Worm (Caenorhabditis elegans) whole organism, L4 larva: ENCODE measurements around the gene nuo-1.

Experiments used
- ceh-82 ChIP-seq: sonication (generic microtip); optimal IDR thresholded peaks from 2 replicates; lab custom pipeline; 2017; ENCODE audit warnings: missing biosample characterization, missing genetic modification characterization
- fkh-10 ChIP-seq: fragments of 150-350 bp; optimal IDR thresholded peaks from 2 replicates; lab custom pipeline; 2014; ENCODE audit warnings: missing biosample characterization, missing genetic modification reagents, missing genetic modification characterization
- lin-13 ChIP-seq: fragments of 150-350 bp; optimal IDR thresholded peaks from 2 replicates; lab custom pipeline; 2014; ENCODE audit warnings: missing biosample characterization, missing genetic modification reagents, missing genetic modification characterization
- lin-15B ChIP-seq: fragments of 150-350 bp; sonication (generic microtip); optimal IDR thresholded peaks from 3 replicates; lab custom pipeline; 2014; ENCODE audit warnings: missing biosample characterization, missing genetic modification characterization
- mes-2 ChIP-seq: sonication (generic microtip); optimal IDR thresholded peaks from 2 replicates; lab custom pipeline; 2016; ENCODE audit warnings: missing genotype, mild to moderate bottlenecking, missing genetic modification characterization, missing compliant biosample characterization; ENCODE audit not compliant: poor library complexity, severe bottlenecking
- nhr-28 ChIP-seq: fragments of 150-350 bp; optimal IDR thresholded peaks from 2 replicates; lab custom pipeline; 2014; ENCODE audit warnings: missing biosample characterization, missing genetic modification characterization
- nhr-41 ChIP-seq: fragments of 200-800 bp; sonication (Bioruptor generic); IDR thresholded peaks from 2 replicates; pipeline ENCODE4 v1.3.6; 2022; ENCODE audit warnings: missing genetic modification reagents, missing genetic modification characterization, missing compliant biosample characterization
- pha-4 ChIP-seq, 2 experiments: fragments of 150-350 bp in 1 of 2; fragments of 200-800 bp in 1 of 2; sonication (Bioruptor generic) in 1 of 2; IDR thresholded peaks in 1 of 2; optimal IDR thresholded peaks in 1 of 2; 2 replicates each; pipeline versions ENCODE4 v1.3.6 to Lab custom; 2014 to 2022; ENCODE audit warnings: missing genetic modification characterization in 2 of 2, missing genetic modification reagents in 2 of 2, missing biosample characterization in 1 of 2, missing compliant biosample characterization in 1 of 2
- pqm-1 ChIP-seq: sonication (generic microtip); optimal IDR thresholded peaks from 2 replicates; lab custom pipeline; 2017; ENCODE audit warnings: missing biosample characterization, missing genetic modification characterization

- TF ChIP-seq ceh-82 (tag; lab: Kevin White, UChicago) (no peak), mes-2 (tag; lab: Kevin White, UChicago) (no peak), lin-15B (tag; lab: Kevin White, UChicago) (no peak), nhr-28 (no peak), lin-13 (GFP tag; lab: Kevin White, UChicago) (no peak), pha-4 (GFP tag; IDR thresholded peaks at IDR 0.05; lab: Robert Waterston, UW) (no peak), pha-4 (tag; optimal IDR thresholded peaks at IDR 0.05; lab: Kevin White, UChicago) (no peak), fkh-10 (no peak), pqm-1 (no peak), nhr-41 (GFP tag; lab: Robert Waterston, UW) (no peak)
Measured at ce11 chrII:11107828-11108227, 10.2 kb downstream of the nuo-1 start, which contains the start of gene apc-17.
